Fruit fly (Drosophila melanogaster) whole organism, embryonic: ENCODE measurements around the gene Setx.

Experiments used
- Asciz ChIP-seq: fragments of 200-800 bp; sonication (Bioruptor generic); optimal IDR thresholded peaks from 2 replicates; lab custom pipeline; 2017; ENCODE audit warnings: missing biosample characterization, mild to moderate bottlenecking, missing genetic modification characterization, missing genetic modification reagents
- Atf-2 ChIP-seq: fragments of 200-800 bp; sonication (Bioruptor generic); optimal IDR thresholded peaks from 2 replicates; lab custom pipeline; 2016; ENCODE audit warnings: missing biosample characterization, missing genetic modification characterization
- CG10267 ChIP-seq: fragments of 200-800 bp; sonication (Bioruptor generic); optimal IDR thresholded peaks from 2 replicates; lab custom pipeline; 2018; ENCODE audit warnings: missing biosample characterization, mild to moderate bottlenecking, missing genetic modification characterization, moderate library complexity
- CG10654 ChIP-seq: fragments of 200-800 bp; sonication (Bioruptor generic); optimal IDR thresholded peaks from 2 replicates; lab custom pipeline; 2016; ENCODE audit warnings: missing biosample characterization, missing genetic modification characterization
- CG12155 ChIP-seq: fragments of 200-800 bp; sonication (Bioruptor generic); optimal IDR thresholded peaks from 3 replicates; lab custom pipeline; 2016; ENCODE audit warnings: missing biosample characterization, missing genetic modification characterization
- CG12219 ChIP-seq: fragments of 200-800 bp; sonication (Bioruptor generic); optimal IDR thresholded peaks from 3 replicates; lab custom pipeline; 2018; ENCODE audit warnings: missing biosample characterization, mild to moderate bottlenecking, missing genetic modification characterization
- CG12744 ChIP-seq: fragments of 200-800 bp; sonication (Bioruptor generic); optimal IDR thresholded peaks from 2 replicates; lab custom pipeline; 2016; ENCODE audit warnings: missing biosample characterization, missing genetic modification characterization
- CG12942 ChIP-seq: fragments of 200-800 bp; sonication (Bioruptor generic); optimal IDR thresholded peaks from 3 replicates; lab custom pipeline; 2016; ENCODE audit warnings: missing biosample characterization, missing genetic modification characterization
- CG17802 ChIP-seq: fragments of 200-800 bp; sonication (Bioruptor generic); optimal IDR thresholded peaks from 2 replicates; lab custom pipeline; 2018; ENCODE audit warnings: missing biosample characterization, mild to moderate bottlenecking, missing genetic modification characterization, moderate library complexity
- CG2116 ChIP-seq: fragments of 200-800 bp; sonication (Bioruptor generic); optimal IDR thresholded peaks from 3 replicates; lab custom pipeline; 2018; ENCODE audit warnings: missing biosample characterization, mild to moderate bottlenecking, missing genetic modification characterization
- CG2120 ChIP-seq: fragments of 200-800 bp; sonication (Bioruptor generic); optimal IDR thresholded peaks from 3 replicates; lab custom pipeline; 2016; ENCODE audit warnings: missing biosample characterization, missing genetic modification characterization
- CG2712 ChIP-seq: fragments of 200-800 bp; optimal IDR thresholded peaks from 3 replicates; lab custom pipeline; 2019; ENCODE audit warnings: missing biosample characterization, mild to moderate bottlenecking, missing genetic modification characterization, moderate library complexity
- CG31365 ChIP-seq: fragments of 200-800 bp; sonication (Bioruptor generic); optimal IDR thresholded peaks from 2 replicates; lab custom pipeline; 2018; ENCODE audit warnings: missing biosample characterization, mild to moderate bottlenecking, missing genetic modification characterization
- CG7372 ChIP-seq: fragments of 200-800 bp; sonication (Bioruptor generic); IDR thresholded peaks from 2 replicates; pipeline ENCODE4 v1.3.6; 2022; ENCODE audit warnings: missing biosample characterization, missing genetic modification characterization
- CG9437 ChIP-seq: fragments of 200-800 bp; sonication (Bioruptor generic); optimal IDR thresholded peaks from 2 replicates; lab custom pipeline; 2018; ENCODE audit warnings: missing biosample characterization, mild to moderate bottlenecking, missing genetic modification characterization
- CTCF ChIP-seq: fragments of 200-800 bp; sonication (Bioruptor generic); optimal IDR thresholded peaks from 2 replicates; lab custom pipeline; 2017; ENCODE audit warnings: missing biosample characterization, mild to moderate bottlenecking, missing genetic modification characterization, moderate library complexity
- Dip2 ChIP-seq: fragments of 200-800 bp; sonication (Bioruptor generic); IDR thresholded peaks from 2 replicates; pipeline ENCODE4 v1.3.6; 2022; ENCODE audit warnings: missing biosample characterization, missing genetic modification characterization
- Doc3 ChIP-seq: fragments of 200-800 bp; sonication (Bioruptor generic); IDR thresholded peaks from 3 replicates; pipeline ENCODE4 v1.3.6; 2022; ENCODE audit warnings: missing biosample characterization, missing genetic modification characterization; ENCODE audit not compliant: partially characterized antibody
- Drgx ChIP-seq: fragments of 200-800 bp; sonication (Bioruptor generic); IDR thresholded peaks from 2 replicates; pipeline ENCODE4 v1.3.6; 2022; ENCODE audit warnings: missing biosample characterization, missing genetic modification characterization
- Elba2 ChIP-seq: fragments of 200-800 bp; sonication (Bioruptor generic); optimal IDR thresholded peaks from 3 replicates; lab custom pipeline; 2016; ENCODE audit warnings: missing biosample characterization, missing genetic modification characterization
- Ets65A ChIP-seq: fragments of 200-800 bp; sonication (Bioruptor generic); peaks from one replicate; lab custom pipeline; 2016; ENCODE audit warnings: missing biosample characterization, missing genetic modification characterization
- Hmx ChIP-seq: fragments of 200-800 bp; sonication (Bioruptor generic); optimal IDR thresholded peaks from 2 replicates; lab custom pipeline; 2016; ENCODE audit warnings: missing biosample characterization, missing genetic modification characterization
- Lhr ChIP-seq: fragments of 200-800 bp; sonication (Bioruptor generic); optimal IDR thresholded peaks from 3 replicates; lab custom pipeline; 2017; ENCODE audit warnings: mild to moderate bottlenecking, missing biosample characterization, missing genetic modification reagents, missing genetic modification characterization
- Lpt ChIP-seq: fragments of >200 bp; optimal IDR thresholded peaks from 2 replicates; lab custom pipeline; 2018; ENCODE audit warnings: missing biosample characterization, missing genetic modification characterization
- Opbp ChIP-seq: fragments of 200-800 bp; sonication (Bioruptor generic); IDR thresholded peaks from 3 replicates; pipeline ENCODE4 v1.3.6; 2022; ENCODE audit warnings: missing biosample characterization, missing genetic modification characterization; ENCODE audit not compliant: partially characterized antibody
- Optix ChIP-seq: fragments of 200-800 bp; sonication (Bioruptor generic); IDR thresholded peaks from 3 replicates; pipeline ENCODE4 v1.3.6; 2022; ENCODE audit warnings: missing biosample characterization, missing genetic modification characterization
- Six4 ChIP-seq: fragments of 200-800 bp; sonication (Bioruptor generic); optimal IDR thresholded peaks from 2 replicates; lab custom pipeline; 2016; ENCODE audit warnings: missing biosample characterization, missing genetic modification characterization
- Taf1 ChIP-seq: fragments of 200-800 bp; sonication (Bioruptor generic); IDR thresholded peaks from 2 replicates; pipeline ENCODE4 v1.3.6; 2022; ENCODE audit warnings: missing biosample characterization, missing genetic modification characterization
- ac ChIP-seq: fragments of 200-800 bp; sonication (Bioruptor generic); optimal IDR thresholded peaks from 3 replicates; lab custom pipeline; 2017; ENCODE audit warnings: missing biosample characterization, mild to moderate bottlenecking, missing genetic modification characterization
- al ChIP-seq: fragments of 200-800 bp; sonication (Bioruptor generic); IDR thresholded peaks from 2 replicates; pipeline ENCODE4 v1.3.6; 2022; ENCODE audit warnings: missing biosample characterization, missing genetic modification characterization
- amos ChIP-seq: fragments of 200-800 bp; sonication (Bioruptor generic); IDR thresholded peaks from 2 replicates; pipeline ENCODE4 v1.3.6; 2022; ENCODE audit warnings: missing biosample characterization, missing genetic modification characterization; ENCODE audit not compliant: partially characterized antibody
- bigmax ChIP-seq: fragments of 200-800 bp; sonication (Bioruptor generic); optimal IDR thresholded peaks from 2 replicates; lab custom pipeline; 2018; ENCODE audit warnings: missing biosample characterization, mild to moderate bottlenecking, missing genetic modification characterization
- chm ChIP-seq: fragments of 200-800 bp; sonication (Bioruptor generic); IDR thresholded peaks from 2 replicates; pipeline ENCODE4 v1.3.6; 2022; ENCODE audit warnings: missing biosample characterization, missing genetic modification characterization
- corto ChIP-seq: fragments of 200-800 bp; sonication (Bioruptor generic); optimal IDR thresholded peaks from 2 replicates; lab custom pipeline; 2016; ENCODE audit warnings: missing biosample characterization, mild to moderate bottlenecking, missing genetic modification characterization, moderate library complexity
- crp ChIP-seq, 2 experiments: fragments of 200-800 bp; sonication (Bioruptor generic); optimal IDR thresholded peaks; 2 replicates in 1 of 2; 3 replicates in 1 of 2; lab custom pipeline; 2017; ENCODE audit warnings: missing biosample characterization in 2 of 2, missing genetic modification characterization in 2 of 2, mild to moderate bottlenecking in 1 of 2, moderate library complexity in 1 of 2
- fru ChIP-seq: fragments of >200 bp; optimal IDR thresholded peaks from 2 replicates; lab custom pipeline; 2017
- gro ChIP-seq: fragments of 200-800 bp; sonication (Bioruptor generic); optimal IDR thresholded peaks from 2 replicates; lab custom pipeline; 2016; ENCODE audit warnings: missing biosample characterization, missing genetic modification characterization
- ham ChIP-seq: fragments of 200-800 bp; sonication (Bioruptor generic); IDR thresholded peaks from 2 replicates; pipeline ENCODE4 v1.3.6; 2022; ENCODE audit warnings: missing biosample characterization, missing genetic modification characterization
- kni ChIP-seq: fragments of 200-800 bp; sonication (Bioruptor generic); optimal IDR thresholded peaks from 3 replicates; lab custom pipeline; 2017; ENCODE audit warnings: mild to moderate bottlenecking, missing biosample characterization, missing genetic modification reagents, missing genetic modification characterization
- lmd ChIP-seq: fragments of 200-800 bp; sonication (Bioruptor generic); IDR thresholded peaks from 2 replicates; pipeline ENCODE4 v1.3.6; 2022; ENCODE audit warnings: missing biosample characterization, missing genetic modification characterization
- nerfin-2 ChIP-seq: fragments of 200-800 bp; sonication (Bioruptor generic); IDR thresholded peaks from 2 replicates; pipeline ENCODE4 v1.3.6; 2022; ENCODE audit warnings: missing biosample characterization, missing genetic modification characterization; ENCODE audit not compliant: partially characterized antibody
- nmo ChIP-seq: fragments of 200-800 bp; sonication (Bioruptor generic); optimal IDR thresholded peaks from 2 replicates; lab custom pipeline; 2018; ENCODE audit warnings: missing biosample characterization, mild to moderate bottlenecking, missing genetic modification characterization, moderate library complexity
- onecut ChIP-seq: fragments of 200-800 bp; sonication (Bioruptor generic); IDR thresholded peaks from 2 replicates; pipeline ENCODE4 v1.3.6; 2022; ENCODE audit warnings: missing biosample characterization, missing genetic modification characterization
- prd ChIP-seq, 3 experiments: fragments of >200 bp in 2 of 3; fragments of 200-800 bp in 1 of 3; sonication (Bioruptor generic) in 1 of 3; optimal IDR thresholded peaks in 2 of 3; IDR thresholded peaks in 1 of 3; 2 replicates in 2 of 3; 3 replicates in 1 of 3; pipeline versions ENCODE4 v1.3.6 to Lab custom; 2017 to 2022; ENCODE audit warnings: missing biosample characterization in 1 of 3, missing genetic modification characterization in 1 of 3
- psq ChIP-seq: fragments of 200-800 bp; sonication (Bioruptor generic); optimal IDR thresholded peaks from 2 replicates; lab custom pipeline; 2017; ENCODE audit warnings: missing biosample characterization, missing genetic modification characterization
- pzg ChIP-seq: fragments of 200-800 bp; sonication (Bioruptor generic); optimal IDR thresholded peaks from 3 replicates; lab custom pipeline; 2018; ENCODE audit warnings: missing biosample characterization, mild to moderate bottlenecking, missing genetic modification characterization, moderate library complexity
- slou ChIP-seq: fragments of 200-800 bp; sonication (Bioruptor generic); optimal IDR thresholded peaks from 3 replicates; lab custom pipeline; 2016; ENCODE audit warnings: missing biosample characterization, missing genetic modification characterization
- tgo ChIP-seq: fragments of 200-800 bp; sonication (Bioruptor generic); IDR thresholded peaks from 3 replicates; pipeline ENCODE4 v1.3.6; 2022; ENCODE audit warnings: missing biosample characterization, missing genetic modification characterization
- tll ChIP-seq, 2 experiments: fragments of 200-800 bp in 1 of 2; fragments of >200 bp in 1 of 2; sonication (Bioruptor generic) in 1 of 2; optimal IDR thresholded peaks; 2 replicates each; lab custom pipeline; 2017 to 2019; ENCODE audit warnings: missing biosample characterization in 2 of 2, missing genetic modification characterization in 2 of 2, mild to moderate bottlenecking in 1 of 2, moderate library complexity in 1 of 2
- toy ChIP-seq: fragments of 200-800 bp; sonication (Bioruptor generic); IDR thresholded peaks from 2 replicates; pipeline ENCODE4 v1.3.6; 2022; ENCODE audit warnings: missing biosample characterization, missing genetic modification characterization
- wdn ChIP-seq: fragments of 200-800 bp; sonication (Bioruptor generic); IDR thresholded peaks from 2 replicates; pipeline ENCODE4 v1.3.6; 2022; ENCODE audit warnings: missing biosample characterization, missing genetic modification characterization

Setx gene

DNA sequence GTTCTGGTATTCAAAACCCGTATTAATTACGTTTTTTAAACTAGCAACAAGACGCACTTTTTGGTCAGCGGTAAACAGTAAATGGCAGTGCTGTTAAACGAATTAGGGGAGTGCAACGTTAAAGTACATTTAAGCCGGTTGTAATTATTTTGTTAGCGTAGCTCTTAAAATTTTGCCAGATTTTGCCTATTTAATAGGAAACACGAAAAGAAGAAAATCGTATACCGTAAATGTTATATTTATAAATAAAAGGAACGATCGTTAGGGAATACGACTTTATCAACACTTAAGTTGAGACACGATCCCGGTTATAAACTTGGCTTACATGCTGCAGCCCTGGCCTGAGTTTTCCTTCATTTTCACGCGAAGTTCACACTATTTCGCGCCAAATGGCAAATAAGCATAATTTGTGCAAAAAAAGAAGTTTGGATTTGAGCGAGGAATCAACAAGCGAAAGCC, at the start of gene Setx, which contains the start of gene mus301 (continued):
- TF ChIP-seq Doc3 (GFP tag; lab: Robert Waterston, UW) = no peak
- TF ChIP-seq prd (optimal IDR thresholded peaks at IDR 0.05; lab: Kevin White, UChicago) = no peak
- peak; percentile 84 for TF ChIP-seq prd (GFP tag; IDR thresholded peaks at IDR 0.05; lab: Robert Waterston, UW)
- 0 out of 3 replicates have a peak, but pooled peaks have one; percentile 24 for TF ChIP-seq Optix
- peak; percentile 11 for TF ChIP-seq corto (GFP tag; lab: Kevin White, UChicago)
- TF ChIP-seq Lhr (GFP tag; lab: Kevin White, UChicago) = peak; percentile 95
- no peak for TF ChIP-seq CG12219 (GFP tag; lab: Kevin White, UChicago)
- peak; percentile 59 for TF ChIP-seq Six4 (GFP tag; lab: Kevin White, UChicago)
- peak; percentile 82 for TF ChIP-seq CG2712 (tag; lab: Kevin White, UChicago)
- peak; percentile 74 for TF ChIP-seq Atf-2 (GFP tag; lab: Kevin White, UChicago)
- peak; percentile 87 for TF ChIP-seq CG9437 (GFP tag; lab: Kevin White, UChicago)
- TF ChIP-seq amos (GFP tag; lab: Robert Waterston, UW) = peak; percentile 40; the same call in 1 of the 2 replicates
- no peak for TF ChIP-seq fru (lab: Kevin White, UChicago)
- peak; percentile 66; the same call in 1 of the 2 replicates for TF ChIP-seq wdn (GFP tag; lab: Robert Waterston, UW)
- peak; percentile 74 for TF ChIP-seq lmd (GFP tag; lab: Robert Waterston, UW)
- TF ChIP-seq pzg (GFP tag; lab: Kevin White, UChicago) = peak; percentile 90
- TF ChIP-seq nerfin-2 (GFP tag; lab: Robert Waterston, UW) = no peak
- TF ChIP-seq Dip2 (GFP tag; lab: Robert Waterston, UW) = no peak
- TF ChIP-seq Asciz (GFP tag; lab: Kevin White, UChicago) = peak; percentile 40
- peak; percentile 88 for TF ChIP-seq CG12942
- TF ChIP-seq CTCF (GFP tag; lab: Kevin White, UChicago) = peak; percentile 58
- no peak; the same call in 1 of the 2 replicates for TF ChIP-seq Taf1 (GFP tag; lab: Robert Waterston, UW)
- peak; percentile 99 for TF ChIP-seq Ets65A (GFP tag; lab: Kevin White, UChicago)
- TF ChIP-seq kni (GFP tag; lab: Kevin White, UChicago) = no peak
- TF ChIP-seq Opbp (GFP tag; lab: Robert Waterston, UW) = peak; percentile 45; the same call in 1 of the 3 replicates
- TF ChIP-seq CG12155 (GFP tag; lab: Kevin White, UChicago) = peak; percentile 86
- peak; percentile 78 for TF ChIP-seq CG2116 (GFP tag; lab: Kevin White, UChicago)
- TF ChIP-seq psq (GFP tag; lab: Kevin White, UChicago) = peak; percentile 42
- peak; percentile 80 for TF ChIP-seq CG7372 (GFP tag; lab: Robert Waterston, UW)
- peak; percentile 80 for TF ChIP-seq CG10654
- no peak for TF ChIP-seq Lpt (GFP tag; lab: Kevin White, UChicago)
- TF ChIP-seq ac = no peak
- no peak for TF ChIP-seq Drgx (GFP tag; lab: Robert Waterston, UW)
- peak; percentile 78 for TF ChIP-seq slou (GFP tag; lab: Kevin White, UChicago)
- TF ChIP-seq ham (GFP tag; lab: Robert Waterston, UW) = 0 out of 2 replicates have a peak, but pooled peaks have one; percentile 48
- peak; percentile 60 for TF ChIP-seq al (GFP tag; lab: Robert Waterston, UW)
- TF ChIP-seq CG17802 = peak; percentile 35
- peak; percentile 98 for TF ChIP-seq CG10267
- no peak for TF ChIP-seq chm (GFP tag; lab: Robert Waterston, UW)
- TF ChIP-seq bigmax (GFP tag; lab: Kevin White, UChicago) = no peak
- TF ChIP-seq crp (GFP tag; optimal IDR thresholded peaks at IDR 0.05; lab: Kevin White, UChicago) = peak in 1 of 2 experiments; percentile 52
- TF ChIP-seq tgo (GFP tag; lab: Robert Waterston, UW) = peak; percentile 67
- TF ChIP-seq toy (GFP tag; lab: Robert Waterston, UW) = no peak
- peak; percentile 94 for TF ChIP-seq CG2120 (GFP tag; lab: Kevin White, UChicago)
- peak; percentile 73 for TF ChIP-seq CG12744 (GFP tag; lab: Kevin White, UChicago)
- peak; percentile 89 for TF ChIP-seq nmo
- no peak; the same call in 1 of the 2 replicates for TF ChIP-seq onecut (GFP tag; lab: Robert Waterston, UW)
- TF ChIP-seq Elba2 (GFP tag; lab: Kevin White, UChicago) = peak; percentile 98
- TF ChIP-seq Hmx (GFP tag; lab: Kevin White, UChicago) = peak; percentile 59
- peak; percentile 84 for TF ChIP-seq gro (GFP tag; lab: Kevin White, UChicago)
- TF ChIP-seq tll (GFP tag; optimal IDR thresholded peaks at IDR 0.05; lab: Kevin White, UChicago) = peak in 1 of 2 experiments; percentile 6
- TF ChIP-seq CG31365 (tag; lab: Kevin White, UChicago) = no peak
